Worm (Caenorhabditis elegans) whole organism, L4 larva: ENCODE measurements around the gene qns-1.

Source experiments
- F44E2.7 ChIP-seq: fragments of 200-800 bp; sonication (Bioruptor generic); IDR thresholded peaks from 2 replicates; pipeline ENCODE4 v2.1.2; 2022; ENCODE audit warnings: missing genetic modification characterization, missing compliant biosample characterization
- R02D3.7 ChIP-seq: fragments of 150-350 bp; sonication (generic microtip); optimal IDR thresholded peaks from 3 replicates; lab custom pipeline; 2014; ENCODE audit warnings: missing biosample characterization, missing genetic modification characterization
- Y105C5A.15 ChIP-seq: fragments of 200-800 bp; sonication (Bioruptor generic); IDR thresholded peaks from 2 replicates; pipeline ENCODE4 v1.3.6; 2022; ENCODE audit warnings: missing genetic modification characterization, missing compliant biosample characterization
- Y5F2A.4 ChIP-seq: fragments of 200-800 bp; sonication (Bioruptor generic); optimal IDR thresholded peaks from 2 replicates; lab custom pipeline; 2018; ENCODE audit warnings: mild to moderate bottlenecking, missing genetic modification characterization, missing compliant biosample characterization
- Y75B8A.6 ChIP-seq: fragments of 200-800 bp; sonication (Bioruptor generic); IDR thresholded peaks from 2 replicates; pipeline ENCODE4 v1.3.6; 2022; ENCODE audit warnings: missing genetic modification reagents, missing genetic modification characterization, missing compliant biosample characterization
- ZK337.2 ChIP-seq: fragments of 200-800 bp; sonication (Bioruptor generic); IDR thresholded peaks from 2 replicates; pipeline ENCODE4 v1.3.6; 2022; ENCODE audit warnings: missing genetic modification reagents, missing genetic modification characterization, missing compliant biosample characterization
- ZK546.5 ChIP-seq, 2 experiments: sonication (generic microtip); optimal IDR thresholded peaks; 2 replicates each; lab custom pipeline; 2017; ENCODE audit warnings: missing biosample characterization in 2 of 2, missing genetic modification characterization in 2 of 2
- aha-1 ChIP-seq: fragments of 150-350 bp; peaks from one replicate; lab custom pipeline; 2014; ENCODE audit warnings: missing biosample characterization, missing genetic modification characterization
- aly-2 ChIP-seq: sonication (generic microtip); optimal IDR thresholded peaks from 2 replicates; lab custom pipeline; 2018; ENCODE audit warnings: missing biosample characterization, missing genetic modification characterization
- ama-1 ChIP-seq: fragments of 150-350 bp; optimal IDR thresholded peaks from 2 replicates; lab custom pipeline; 2014; ENCODE audit warnings: inconsistent platforms, mixed read lengths
- attf-4 ChIP-seq: sonication (generic microtip); optimal IDR thresholded peaks from 3 replicates; lab custom pipeline; 2017; ENCODE audit warnings: missing biosample characterization, missing genetic modification characterization
- ceh-20 ChIP-seq: fragments of 200-800 bp; sonication (Bioruptor generic); IDR thresholded peaks from 2 replicates; pipeline ENCODE4 v1.3.6; 2022; ENCODE audit warnings: missing genetic modification reagents, missing genetic modification characterization, missing compliant biosample characterization
- ceh-28 ChIP-seq: fragments of 150-350 bp; optimal IDR thresholded peaks from 2 replicates; lab custom pipeline; 2014; ENCODE audit warnings: missing biosample characterization, missing genetic modification reagents, missing genetic modification characterization
- ceh-44 ChIP-seq: fragments of 200-800 bp; sonication (Bioruptor generic); IDR thresholded peaks from 2 replicates; pipeline ENCODE4 v1.3.6; 2022; ENCODE audit warnings: missing genetic modification reagents, missing genetic modification characterization, missing compliant biosample characterization
- ceh-62 ChIP-seq: sonication (generic microtip); optimal IDR thresholded peaks from 2 replicates; lab custom pipeline; 2017; ENCODE audit warnings: missing biosample characterization, missing genetic modification characterization
- ceh-82 ChIP-seq: sonication (generic microtip); optimal IDR thresholded peaks from 2 replicates; lab custom pipeline; 2017; ENCODE audit warnings: missing biosample characterization, missing genetic modification characterization
- daf-8 ChIP-seq: fragments of 200-800 bp; sonication (Bioruptor generic); IDR thresholded peaks from 2 replicates; pipeline ENCODE4 v1.3.6; 2022; ENCODE audit warnings: missing genetic modification characterization, missing compliant biosample characterization
- dmd-8 ChIP-seq: fragments of 200-800 bp; sonication (Bioruptor generic); IDR thresholded peaks from 2 replicates; pipeline ENCODE4 v1.3.6; 2022; ENCODE audit warnings: missing genetic modification characterization, missing compliant biosample characterization
- dpl-1 ChIP-seq: fragments of 150-350 bp; optimal IDR thresholded peaks from 2 replicates; lab custom pipeline; 2014; ENCODE audit warnings: missing biosample characterization, missing genetic modification reagents, missing genetic modification characterization
- duxl-1 ChIP-seq: sonication (generic microtip); optimal IDR thresholded peaks from 2 replicates; lab custom pipeline; 2016; ENCODE audit warnings: mild to moderate bottlenecking, missing genetic modification characterization, moderate library complexity, missing compliant biosample characterization; ENCODE audit not compliant: poor library complexity
- dve-1 ChIP-seq: sonication (generic microtip); optimal IDR thresholded peaks from 2 replicates; lab custom pipeline; 2017; ENCODE audit warnings: antibody characterized with exemption, mild to moderate bottlenecking, missing genetic modification characterization, missing compliant biosample characterization; ENCODE audit not compliant: insufficient read depth
- egl-27 ChIP-seq: sonication (generic microtip); optimal IDR thresholded peaks from 3 replicates; lab custom pipeline; 2017; ENCODE audit warnings: missing biosample characterization, missing genetic modification reagents, missing genetic modification characterization
- fkh-10 ChIP-seq: fragments of 150-350 bp; optimal IDR thresholded peaks from 2 replicates; lab custom pipeline; 2014; ENCODE audit warnings: missing biosample characterization, missing genetic modification reagents, missing genetic modification characterization
- hlh-11 ChIP-seq: fragments of 200-800 bp; sonication (Bioruptor generic); optimal IDR thresholded peaks from 2 replicates; lab custom pipeline; 2018; ENCODE audit warnings: mild to moderate bottlenecking, missing genetic modification characterization, missing compliant biosample characterization
- hmg-1.1 ChIP-seq: fragments of 200-800 bp; sonication (Bioruptor generic); IDR thresholded peaks from 2 replicates; pipeline ENCODE4 v1.3.6; 2022; ENCODE audit warnings: missing genetic modification reagents, missing genetic modification characterization, missing compliant biosample characterization
- jun-1 ChIP-seq: fragments of 150-350 bp; optimal IDR thresholded peaks from 2 replicates; lab custom pipeline; 2014; ENCODE audit warnings: missing biosample characterization, missing genetic modification reagents, missing genetic modification characterization
- lim-7 ChIP-seq: fragments of 200-800 bp; sonication (Bioruptor generic); IDR thresholded peaks from 2 replicates; pipeline ENCODE4 v1.3.6; 2022; ENCODE audit warnings: missing genetic modification characterization, missing compliant biosample characterization
- lin-15B ChIP-seq: fragments of 150-350 bp; sonication (generic microtip); optimal IDR thresholded peaks from 3 replicates; lab custom pipeline; 2014; ENCODE audit warnings: missing biosample characterization, missing genetic modification characterization
- lin-29 ChIP-seq: fragments of 200-800 bp; sonication (Bioruptor generic); IDR thresholded peaks from 2 replicates; pipeline ENCODE4 v1.3.6; 2022; ENCODE audit warnings: missing genetic modification reagents, missing genetic modification characterization, missing compliant biosample characterization
- lsy-2 ChIP-seq, 2 experiments: fragments of 150-350 bp in 1 of 2; sonication (generic microtip) in 1 of 2; optimal IDR thresholded peaks; 2 replicates each; lab custom pipeline; 2014 to 2017; ENCODE audit warnings: missing biosample characterization in 2 of 2, missing genetic modification characterization in 2 of 2
- madf-9 ChIP-seq: fragments of 200-800 bp; sonication (Bioruptor generic); conservative IDR thresholded peaks from 2 replicates; pipeline ENCODE4 v1.3.6; 2022; ENCODE audit warnings: missing genetic modification reagents, missing genetic modification characterization, missing compliant biosample characterization
- mdt-29 ChIP-seq: fragments of 200-800 bp; sonication (Bioruptor generic); IDR thresholded peaks from 2 replicates; pipeline ENCODE4 v1.3.6; 2022; ENCODE audit warnings: missing genetic modification reagents, missing genetic modification characterization, missing compliant biosample characterization
- mes-2 ChIP-seq: sonication (generic microtip); optimal IDR thresholded peaks from 2 replicates; lab custom pipeline; 2016; ENCODE audit warnings: missing genotype, mild to moderate bottlenecking, missing genetic modification characterization, missing compliant biosample characterization; ENCODE audit not compliant: poor library complexity, severe bottlenecking
- mxl-3 ChIP-seq: fragments of 200-800 bp; sonication (Bioruptor generic); optimal IDR thresholded peaks from 2 replicates; lab custom pipeline; 2018; ENCODE audit warnings: mild to moderate bottlenecking, missing genetic modification characterization, missing compliant biosample characterization
- nhr-102 ChIP-seq: sonication (generic microtip); optimal IDR thresholded peaks from 2 replicates; lab custom pipeline; 2016; ENCODE audit warnings: mild to moderate bottlenecking, missing genetic modification characterization, moderate library complexity, missing compliant biosample characterization
- nhr-11 ChIP-seq: fragments of 150-350 bp; optimal IDR thresholded peaks from 2 replicates; lab custom pipeline; 2014; ENCODE audit warnings: missing biosample characterization, missing genetic modification characterization
- nhr-111 ChIP-seq: fragments of 200-800 bp; sonication (Bioruptor generic); optimal IDR thresholded peaks from 2 replicates; lab custom pipeline; 2018; ENCODE audit warnings: mild to moderate bottlenecking, missing genetic modification characterization, missing compliant biosample characterization
- nhr-41 ChIP-seq: fragments of 200-800 bp; sonication (Bioruptor generic); IDR thresholded peaks from 2 replicates; pipeline ENCODE4 v1.3.6; 2022; ENCODE audit warnings: missing genetic modification reagents, missing genetic modification characterization, missing compliant biosample characterization
- nhr-48 ChIP-seq: sonication (generic microtip); optimal IDR thresholded peaks from 2 replicates; lab custom pipeline; 2016; ENCODE audit warnings: mild to moderate bottlenecking, missing genetic modification characterization, missing compliant biosample characterization
- nhr-6 ChIP-seq: fragments of 150-350 bp; optimal IDR thresholded peaks from 2 replicates; lab custom pipeline; 2014; ENCODE audit warnings: missing biosample characterization, missing genetic modification characterization
- pha-4 ChIP-seq, 2 experiments: fragments of 150-350 bp in 1 of 2; fragments of 200-800 bp in 1 of 2; sonication (Bioruptor generic) in 1 of 2; IDR thresholded peaks in 1 of 2; optimal IDR thresholded peaks in 1 of 2; 2 replicates each; pipeline versions ENCODE4 v1.3.6 to Lab custom; 2014 to 2022; ENCODE audit warnings: missing genetic modification characterization in 2 of 2, missing genetic modification reagents in 2 of 2, missing biosample characterization in 1 of 2, missing compliant biosample characterization in 1 of 2
- saeg-2 ChIP-seq: fragments of 200-800 bp; sonication (Bioruptor generic); IDR thresholded peaks from 2 replicates; pipeline ENCODE4 v1.3.6; 2022; ENCODE audit warnings: missing genetic modification reagents, missing genetic modification characterization, missing compliant biosample characterization
- sdz-12 ChIP-seq: fragments of 200-800 bp; sonication (Bioruptor generic); optimal IDR thresholded peaks from 2 replicates; lab custom pipeline; 2018; ENCODE audit warnings: mild to moderate bottlenecking, missing genetic modification characterization, missing compliant biosample characterization
- snpc-1.2 ChIP-seq: fragments of 200-800 bp; sonication (Bioruptor generic); IDR thresholded peaks from 2 replicates; pipeline ENCODE4 v1.3.6; 2022; ENCODE audit warnings: missing genetic modification reagents, missing genetic modification characterization, missing compliant biosample characterization
- spr-3 ChIP-seq: fragments of 200-800 bp; sonication (Bioruptor generic); optimal IDR thresholded peaks from 2 replicates; lab custom pipeline; 2018; ENCODE audit warnings: mild to moderate bottlenecking, missing genetic modification characterization, missing compliant biosample characterization
- tag-97 ChIP-seq: fragments of 200-800 bp; sonication (Bioruptor generic); IDR thresholded peaks from 2 replicates; pipeline ENCODE4 v1.3.6; 2022; ENCODE audit warnings: missing genetic modification characterization, missing compliant biosample characterization
- unc-130 ChIP-seq: sonication (generic microtip); optimal IDR thresholded peaks from 2 replicates; lab custom pipeline; 2016; ENCODE audit warnings: missing genetic modification reagents, missing genetic modification characterization, missing compliant biosample characterization
- unc-62 ChIP-seq, 3 experiments: fragments of 150-350 bp in 1 of 3; sonication (generic microtip); optimal IDR thresholded peaks in 2 of 3; peaks in 1 of 3; 1 replicate in 1 of 3; 2 replicates in 2 of 3; lab custom pipeline; 2014 to 2017; ENCODE audit warnings: missing biosample characterization in 3 of 3, missing genetic modification characterization in 3 of 3, missing genetic modification reagents in 3 of 3, missing genotype in 1 of 3
- zip-11 ChIP-seq: fragments of 200-800 bp; sonication (Bioruptor generic); IDR thresholded peaks from 2 replicates; pipeline ENCODE4 v1.3.6; 2022; ENCODE audit warnings: missing genetic modification characterization, missing compliant biosample characterization
- zip-2 ChIP-seq: fragments of 150-350 bp; optimal IDR thresholded peaks from 2 replicates; lab custom pipeline; 2014; ENCODE audit warnings: missing biosample characterization, missing genetic modification characterization

Gene qns-1

DNA sequence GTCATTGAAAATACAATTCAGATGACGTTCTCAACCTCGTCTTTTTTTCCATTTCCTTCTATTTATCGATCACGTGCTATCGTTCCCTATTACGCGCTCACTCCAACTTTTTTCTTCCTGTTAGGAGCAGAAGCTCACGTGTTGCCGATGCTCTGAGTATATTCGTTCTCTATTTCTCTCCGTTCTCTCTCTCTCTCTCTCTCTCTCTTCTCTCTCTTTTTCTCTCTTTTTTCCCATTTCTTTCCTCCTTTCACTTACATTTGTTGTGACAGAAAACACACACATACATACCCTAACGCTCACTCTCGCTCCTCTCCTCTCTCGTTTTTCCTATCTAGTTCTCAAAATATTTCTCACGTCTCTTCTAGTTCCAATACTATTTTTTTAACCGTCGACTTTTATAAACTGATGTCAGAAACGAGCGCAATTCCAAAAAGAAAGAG, 33.3 kb upstream of the qns-1 start (continued):
- TF ChIP-seq Y75B8A.6 (GFP tag; lab: Robert Waterston, UW) (0 out of 2 replicates have a peak, but pooled peaks have one; percentile 26), dmd-8 (GFP tag; lab: Robert Waterston, UW) (no peak), mxl-3 (GFP tag; lab: Kevin White, UChicago) (peak; percentile 84), duxl-1 (tag; lab: Kevin White, UChicago) (peak; percentile 17), pha-4 (GFP tag; IDR thresholded peaks at IDR 0.05; lab: Robert Waterston, UW) (peak; percentile 88), pha-4 (tag; optimal IDR thresholded peaks at IDR 0.05; lab: Kevin White, UChicago) (peak; percentile 66), zip-2 (tag; lab: Kevin White, UChicago) (no peak), aly-2 (no peak), Y5F2A.4 (no peak), mdt-29 (0 out of 2 replicates have a peak, but pooled peaks have one; percentile 73), hlh-11 (peak; percentile 96), ceh-44 (no peak), lsy-2 (tag; optimal IDR thresholded peaks at IDR 0.05; lab: Kevin White, UChicago) (peak; percentile 80 to 87), ceh-20 (GFP tag; lab: Robert Waterston, UW) (peak; percentile 93), ceh-82 (tag; lab: Kevin White, UChicago) (no peak), egl-27 (no peak), spr-3 (GFP tag; lab: Kevin White, UChicago) (no peak), nhr-102 (tag; lab: Kevin White, UChicago) (peak; percentile 76), attf-4 (no peak), fkh-10 (GFP tag; lab: Kevin White, UChicago) (peak; percentile 93), daf-8 (GFP tag; lab: Robert Waterston, UW) (no peak), ceh-62 (tag; lab: Kevin White, UChicago) (no peak), hmg-1.1 (GFP tag; lab: Robert Waterston, UW) (peak; percentile 91), zip-11 (GFP tag; lab: Robert Waterston, UW) (no peak), lim-7 (GFP tag; lab: Robert Waterston, UW) (no peak), unc-130 (GFP tag; lab: Kevin White, UChicago) (no peak), F44E2.7 (no peak), nhr-41 (GFP tag; lab: Robert Waterston, UW) (no peak), ama-1 (lab: Kevin White, UChicago) (no peak), R02D3.7 (tag; lab: Kevin White, UChicago) (no peak), nhr-111 (GFP tag; lab: Kevin White, UChicago) (no peak), nhr-48 (tag; lab: Kevin White, UChicago) (peak; percentile 92), saeg-2 (GFP tag; lab: Robert Waterston, UW) (0 out of 2 replicates have a peak, but pooled peaks have one; percentile 56), tag-97 (GFP tag; lab: Robert Waterston, UW) (no peak), sdz-12 (no peak), aha-1 (tag; lab: Kevin White, UChicago) (peak; percentile 99), ZK337.2 (GFP tag; lab: Robert Waterston, UW) (no peak), madf-9 (no peak), lin-29 (GFP tag; lab: Robert Waterston, UW) (no peak), lin-15B (tag; lab: Kevin White, UChicago) (no peak), mes-2 (peak; percentile 70), ceh-28 (tag; lab: Kevin White, UChicago) (no peak), unc-62 (GFP tag; optimal IDR thresholded peaks at IDR 0.05 in 1 of 2; lab: Kevin White, UChicago) (peak in 1 of 2 experiments; percentile 100), unc-62 (tag; optimal IDR thresholded peaks at IDR 0.05; lab: Kevin White, UChicago) (no peak), ZK546.5 (tag; optimal IDR thresholded peaks at IDR 0.05; lab: Kevin White, UChicago) (peak in 1 of 2 experiments; percentile 10), nhr-11 (tag; lab: Kevin White, UChicago) (peak; percentile 96), dpl-1 (GFP tag; lab: Kevin White, UChicago) (peak; percentile 61), snpc-1.2 (GFP tag; lab: Robert Waterston, UW) (no peak), Y105C5A.15 (GFP tag; lab: Robert Waterston, UW) (0 out of 2 replicates have a peak, but pooled peaks have one; percentile 12), dve-1 (tag; lab: Kevin White, UChicago) (peak; percentile 95), jun-1 (peak; percentile 80), nhr-6 (tag; lab: Kevin White, UChicago) (peak; percentile 67)
